Worm (Caenorhabditis elegans) whole organism, L3 larva: ENCODE measurements around the gene F53E2.2.

Source experiments
- ZK546.5 ChIP-seq: sonication (generic microtip); optimal IDR thresholded peaks from 2 replicates; lab custom pipeline; 2017; ENCODE audit warnings: missing biosample characterization, missing genetic modification characterization
- ama-1 ChIP-seq: fragments of 150-350 bp; optimal IDR thresholded peaks from 2 replicates; lab custom pipeline; 2018
- unc-39 ChIP-seq: sonication (generic microtip); optimal IDR thresholded peaks from 4 replicates; lab custom pipeline; 2017; ENCODE audit warnings: missing biosample characterization, missing genetic modification characterization

ce11 chrV:1488642-1489041, 13.8 kb downstream of the F53E2.2 start:
- TF ChIP-seq ama-1 (lab: Kevin White, UChicago) (no peak), unc-39 (no peak), ZK546.5 (no peak)
